Worm (Caenorhabditis elegans) whole organism, L3 larva: ENCODE measurements around the gene T10D4.19.

Experiments used
- ZK546.5 ChIP-seq: sonication (generic microtip); optimal IDR thresholded peaks from 2 replicates; lab custom pipeline; 2017; ENCODE audit warnings: missing biosample characterization, missing genetic modification characterization
- ceh-82 ChIP-seq: fragments of 150-350 bp; optimal IDR thresholded peaks from 2 replicates; lab custom pipeline; 2014; ENCODE audit warnings: missing biosample characterization, missing genetic modification characterization
- ceh-9 ChIP-seq: sonication (generic microtip); optimal IDR thresholded peaks from 2 replicates; lab custom pipeline; 2018; ENCODE audit warnings: missing biosample characterization, missing genetic modification characterization
- eor-1 ChIP-seq, 2 experiments: fragments of 150-350 bp; optimal IDR thresholded peaks; 2 replicates each; lab custom pipeline; 2014 to 2018; ENCODE audit warnings: missing biosample characterization in 2 of 2, missing genetic modification characterization in 2 of 2
- lin-15B ChIP-seq: fragments of 150-350 bp; optimal IDR thresholded peaks from 2 replicates; lab custom pipeline; 2014; ENCODE audit warnings: missing biosample characterization, missing genetic modification characterization
- mdl-1 ChIP-seq: fragments of 150-350 bp; optimal IDR thresholded peaks from 2 replicates; lab custom pipeline; 2014; ENCODE audit warnings: missing biosample characterization, missing genetic modification characterization
- nfya-1 ChIP-seq: sonication (generic microtip); optimal IDR thresholded peaks from 2 replicates; lab custom pipeline; 2017; ENCODE audit warnings: missing genetic modification characterization, mild to moderate bottlenecking, missing compliant biosample characterization, antibody characterized with exemption, moderate library complexity; ENCODE audit not compliant: insufficient read depth
- nhr-11 ChIP-seq: fragments of 150-350 bp; optimal IDR thresholded peaks from 2 replicates; lab custom pipeline; 2014; ENCODE audit warnings: missing biosample characterization, missing genetic modification characterization
- nhr-28 ChIP-seq: fragments of 150-350 bp; optimal IDR thresholded peaks from 2 replicates; lab custom pipeline; 2014; ENCODE audit warnings: missing biosample characterization, missing genetic modification characterization
- nhr-76 ChIP-seq: fragments of 150-350 bp; sonication (generic microtip); optimal IDR thresholded peaks from 5 replicates; lab custom pipeline; 2014; ENCODE audit warnings: missing biosample characterization, missing genetic modification characterization
- pqm-1 ChIP-seq: fragments of 150-350 bp; optimal IDR thresholded peaks from 2 replicates; lab custom pipeline; 2017; ENCODE audit warnings: missing biosample characterization, missing genetic modification characterization, inconsistent platforms
- sea-2 ChIP-seq: fragments of 150-350 bp; sonication (generic microtip); optimal IDR thresholded peaks from 4 replicates; lab custom pipeline; 2014; ENCODE audit warnings: missing biosample characterization, missing genetic modification reagents, missing genetic modification characterization
- skn-1 ChIP-seq: fragments of 150-350 bp; optimal IDR thresholded peaks from 2 replicates; lab custom pipeline; 2014; ENCODE audit warnings: missing biosample characterization, missing genetic modification characterization
- ztf-11 ChIP-seq: fragments of 150-350 bp; optimal IDR thresholded peaks from 2 replicates; lab custom pipeline; 2014; ENCODE audit warnings: missing biosample characterization, missing genetic modification characterization

DNA sequence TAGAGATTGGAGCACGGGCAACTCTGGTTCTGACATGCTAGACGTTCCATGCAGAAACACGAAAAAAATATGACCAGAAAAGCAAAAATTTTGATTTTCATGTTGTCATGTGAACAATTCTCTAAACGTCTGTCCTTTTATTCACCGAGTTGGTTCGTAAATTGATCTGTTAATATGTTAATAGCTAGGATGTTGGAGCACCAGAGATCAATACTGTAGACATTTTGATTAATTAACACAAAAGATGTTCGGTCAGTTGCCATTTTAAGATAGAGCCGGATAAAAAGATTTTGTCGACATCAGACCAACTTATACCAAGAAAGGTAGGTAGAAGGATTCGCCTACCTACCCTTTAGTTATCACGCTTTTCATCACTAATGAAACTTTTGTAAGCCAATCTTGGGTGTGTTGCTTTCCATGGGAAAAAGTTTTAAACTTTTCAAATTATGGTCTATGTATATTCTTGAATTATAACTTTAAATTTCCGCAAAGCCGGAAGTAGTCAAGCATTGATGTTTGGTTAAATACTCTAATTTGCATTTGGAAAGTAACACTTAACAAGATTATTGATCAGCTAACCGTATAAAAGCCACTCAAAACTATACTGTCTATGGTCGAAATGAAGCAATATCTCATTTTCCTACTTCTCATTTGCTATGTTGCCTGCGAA, 2.1 kb upstream of the T10D4.19 start, which contains the start of the genes T10D4.11 and T10D4.1:
- no peak for TF ChIP-seq skn-1
- no peak for TF ChIP-seq lin-15B (tag; lab: Kevin White, UChicago)
- no peak for TF ChIP-seq ceh-9
- no peak for TF ChIP-seq ztf-11 (tag; lab: Kevin White, UChicago)
- no peak for TF ChIP-seq mdl-1 (tag; lab: Kevin White, UChicago)
- TF ChIP-seq ZK546.5: no peak
- no peak for TF ChIP-seq nfya-1 (tag; lab: Kevin White, UChicago)
- no peak for TF ChIP-seq nhr-28 (tag; lab: Kevin White, UChicago)
- TF ChIP-seq pqm-1 (tag; lab: Kevin White, UChicago): no peak
- no peak for TF ChIP-seq nhr-76 (tag; lab: Kevin White, UChicago)
- TF ChIP-seq eor-1 (tag; optimal IDR thresholded peaks at IDR 0.05; lab: Kevin White, UChicago): no peak
- no peak for TF ChIP-seq nhr-11 (tag; lab: Kevin White, UChicago)
- no peak for TF ChIP-seq sea-2 (GFP tag; lab: Kevin White, UChicago)
- no peak for TF ChIP-seq ceh-82 (tag; lab: Kevin White, UChicago)
